Comparison of ENCODE assay signal across 4 worm cellular contexts in the genomic region with DNA sequence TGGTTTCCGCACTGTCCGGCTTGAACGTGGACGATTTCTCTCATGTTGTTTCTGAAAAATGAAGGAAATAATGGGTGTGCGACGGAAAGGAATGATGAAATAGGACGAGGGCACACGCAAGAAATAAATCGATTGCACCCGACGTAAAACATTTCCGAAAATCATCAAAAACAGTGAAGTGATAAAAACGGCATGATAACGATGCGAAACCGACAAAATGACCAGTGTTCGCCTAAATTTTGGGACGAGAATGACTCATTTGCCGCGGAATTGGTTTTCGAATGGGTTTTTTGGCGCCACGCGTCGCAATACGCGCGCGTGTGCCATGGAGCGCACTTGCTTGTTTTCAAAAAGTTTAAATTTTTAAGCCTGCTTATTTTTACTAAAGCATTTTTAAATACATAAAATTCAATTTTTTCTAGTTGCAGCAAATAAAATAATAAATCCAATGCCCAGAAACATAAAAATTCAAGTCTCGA.
TF ChIP-seq lines count a peak whose summit lies in the region.

tbb-1 (minus strand) TSS at position 51 of the 479 bp plus-strand sequence.
rib-2 (plus strand) TSS at position 429 of the 479 bp plus-strand sequence.

TF ChIP-seq in whole organism, L1 larva, 84 proteins besides CTCF, POLR2A, EP300 and RAD21 (continued from another document):
- TF ChIP-seq nhr-47 (tag; optimal IDR thresholded peaks at IDR 0.05; lab: Kevin White, UChicago) (peak; percentile 56), nhr-90 (tag; optimal IDR thresholded peaks at IDR 0.05; lab: Kevin White, UChicago; ENCODE audit: poor library complexity) (peak; percentile 34), pqm-1 (tag; optimal IDR thresholded peaks at IDR 0.05; lab: Kevin White, UChicago) (peak; percentile 22), mep-1 (tag; optimal IDR thresholded peaks at IDR 0.05; lab: Kevin White, UChicago) (peak; percentile 78), ceh-63 (GFP tag; optimal IDR thresholded peaks at IDR 0.05; lab: Kevin White, UChicago) (no peak), unc-130 (tag; optimal IDR thresholded peaks at IDR 0.05; lab: Kevin White, UChicago) (peak; percentile 72), ceh-82 (tag; optimal IDR thresholded peaks at IDR 0.05; lab: Kevin White, UChicago) (peak; percentile 30 to 78 (median 45)), mef-2 (tag; optimal IDR thresholded peaks at IDR 0.05; lab: Kevin White, UChicago) (no peak), aha-1 (tag; optimal IDR thresholded peaks at IDR 0.05; lab: Kevin White, UChicago) (no peak), dpl-1 (GFP tag; optimal IDR thresholded peaks at IDR 0.05; lab: Kevin White, UChicago) (peak; percentile 85 to 91 (median 86)), skn-1 (tag; optimal IDR thresholded peaks at IDR 0.05; lab: Kevin White, UChicago) (peak; percentile 71), F16B12.6 (tag; optimal IDR thresholded peaks at IDR 0.05; lab: Kevin White, UChicago) (peak; percentile 72), efl-1 (optimal IDR thresholded peaks at IDR 0.05; lab: Kevin White, UChicago) (peak; percentile 81 to 86), efl-1 (GFP tag; optimal IDR thresholded peaks at IDR 0.05 in 1 of 2; lab: Kevin White, UChicago) (peak; percentile 84 to 98), elt-3 (tag; optimal IDR thresholded peaks at IDR 0.05; lab: Kevin White, UChicago) (peak in 2 of 6 experiments; percentile 44 to 62)

TF ChIP-seq in whole organism, L3 larva, 47 proteins besides CTCF, POLR2A, EP300 and RAD21 (continued from another document):
- TF ChIP-seq ceh-28 (tag; optimal IDR thresholded peaks at IDR 0.05; lab: Kevin White, UChicago) = peak; percentile 73
- no peak for TF ChIP-seq nhr-12 (tag; optimal IDR thresholded peaks at IDR 0.05; lab: Kevin White, UChicago)
- TF ChIP-seq nhr-28 (tag; optimal IDR thresholded peaks at IDR 0.05; lab: Kevin White, UChicago) = no peak
- peak; percentile 43 for TF ChIP-seq skn-1 (tag; optimal IDR thresholded peaks at IDR 0.05; lab: Kevin White, UChicago)
- TF ChIP-seq ceh-82 (tag; optimal IDR thresholded peaks at IDR 0.05; lab: Kevin White, UChicago) = no peak
- TF ChIP-seq lin-15B (tag; optimal IDR thresholded peaks at IDR 0.05; lab: Kevin White, UChicago) = peak; percentile 93

TF ChIP-seq in whole organism, L4 larva, 104 proteins besides CTCF, POLR2A, EP300 and RAD21 (continued from another document and continues in another):
- peak; percentile 89 for TF ChIP-seq aha-1 (tag; lab: Kevin White, UChicago)
- no peak for TF ChIP-seq daf-12 (tag; optimal IDR thresholded peaks at IDR 0.05; lab: Kevin White, UChicago)
- peak; percentile 82 for TF ChIP-seq mes-2 (tag; optimal IDR thresholded peaks at IDR 0.05; lab: Kevin White, UChicago; ENCODE audit: poor library complexity, severe bottlenecking)
- TF ChIP-seq gei-8 (GFP tag; optimal IDR thresholded peaks at IDR 0.05; lab: Kevin White, UChicago) = no peak
- peak; percentile 16 for TF ChIP-seq nhr-11 (tag; optimal IDR thresholded peaks at IDR 0.05; lab: Kevin White, UChicago)
- TF ChIP-seq unc-62 (GFP tag; optimal IDR thresholded peaks at IDR 0.05 in 1 of 2; lab: Kevin White, UChicago) = peak in 1 of 2 experiments; percentile 20
- TF ChIP-seq unc-62 (tag; optimal IDR thresholded peaks at IDR 0.05; lab: Kevin White, UChicago) = no peak
- TF ChIP-seq fkh-10 (GFP tag; optimal IDR thresholded peaks at IDR 0.05; lab: Kevin White, UChicago) = no peak
- TF ChIP-seq nhr-77 (tag; optimal IDR thresholded peaks at IDR 0.05; lab: Kevin White, UChicago) = peak; percentile 92
- TF ChIP-seq mxl-3 (GFP tag; optimal IDR thresholded peaks at IDR 0.05; lab: Kevin White, UChicago) = peak; percentile 90
- TF ChIP-seq T20F7.1 (GFP tag; optimal IDR thresholded peaks at IDR 0.05; lab: Kevin White, UChicago) = no peak
- no peak for TF ChIP-seq nhr-111 (GFP tag; optimal IDR thresholded peaks at IDR 0.05; lab: Kevin White, UChicago)
- peak; percentile 13 for TF ChIP-seq zfp-2 (tag; optimal IDR thresholded peaks at IDR 0.05; lab: Kevin White, UChicago)
- no peak for TF ChIP-seq duxl-1 (tag; optimal IDR thresholded peaks at IDR 0.05; lab: Kevin White, UChicago; ENCODE audit: poor library complexity)
- TF ChIP-seq lsy-2 (tag; optimal IDR thresholded peaks at IDR 0.05; lab: Kevin White, UChicago) = peak in 1 of 2 experiments; percentile 87
- peak; percentile 39 for TF ChIP-seq jun-1 (tag; optimal IDR thresholded peaks at IDR 0.05; lab: Kevin White, UChicago)
- TF ChIP-seq Y5F2A.4 (GFP tag; optimal IDR thresholded peaks at IDR 0.05; lab: Kevin White, UChicago) = no peak
- TF ChIP-seq ceh-44 (GFP tag; IDR thresholded peaks at IDR 0.05; lab: Robert Waterston, UW) = 0 out of 2 replicates have a peak, but pooled peaks have one; percentile 27
- TF ChIP-seq saeg-2 (GFP tag; IDR thresholded peaks at IDR 0.05; lab: Robert Waterston, UW) = no peak
- TF ChIP-seq F10B5.3 (tag; optimal IDR thresholded peaks at IDR 0.05; lab: Kevin White, UChicago) = no peak
- no peak for TF ChIP-seq ceh-62 (tag; optimal IDR thresholded peaks at IDR 0.05; lab: Kevin White, UChicago)
- no peak for TF ChIP-seq Y105C5A.15 (GFP tag; IDR thresholded peaks at IDR 0.05; lab: Robert Waterston, UW)
- TF ChIP-seq skn-1 (tag; optimal IDR thresholded peaks at IDR 0.05; lab: Kevin White, UChicago) = no peak
- TF ChIP-seq ZK337.2 (GFP tag; IDR thresholded peaks at IDR 0.05; lab: Robert Waterston, UW) = no peak
- peak; percentile 85 for TF ChIP-seq nhr-28 (tag; optimal IDR thresholded peaks at IDR 0.05; lab: Kevin White, UChicago)
- TF ChIP-seq lin-29 (GFP tag; IDR thresholded peaks at IDR 0.05; lab: Robert Waterston, UW) = no peak
- no peak for TF ChIP-seq egl-43 (GFP tag; IDR thresholded peaks at IDR 0.05; lab: Robert Waterston, UW)
- peak; percentile 29 to 88 for TF ChIP-seq mdl-1 (tag; optimal IDR thresholded peaks at IDR 0.05; lab: Kevin White, UChicago)
- no peak for TF ChIP-seq tag-97 (GFP tag; IDR thresholded peaks at IDR 0.05; lab: Robert Waterston, UW)
- TF ChIP-seq set-16 (GFP tag; IDR thresholded peaks at IDR 0.05; lab: Robert Waterston, UW) = no peak; the same call in 1 of the 2 replicates
- no peak for TF ChIP-seq R02D3.7 (tag; optimal IDR thresholded peaks at IDR 0.05; lab: Kevin White, UChicago)
- TF ChIP-seq sdz-12 (GFP tag; optimal IDR thresholded peaks at IDR 0.05; lab: Kevin White, UChicago) = no peak
- no peak for TF ChIP-seq lin-39 (tag; optimal IDR thresholded peaks at IDR 0.05; lab: Kevin White, UChicago)
- TF ChIP-seq lir-3 (tag; optimal IDR thresholded peaks at IDR 0.05; lab: Kevin White, UChicago) = no peak
- peak; percentile 86 for TF ChIP-seq mep-1 (tag; optimal IDR thresholded peaks at IDR 0.05; lab: Kevin White, UChicago)
- TF ChIP-seq unc-130 (GFP tag; optimal IDR thresholded peaks at IDR 0.05; lab: Kevin White, UChicago) = peak; percentile 95
- TF ChIP-seq pqm-1 (tag; optimal IDR thresholded peaks at IDR 0.05; lab: Kevin White, UChicago) = peak; percentile 86
- peak; percentile 77 for TF ChIP-seq arid-1 (GFP tag; conservative IDR thresholded peaks at IDR 0.05; lab: Robert Waterston, UW)
- TF ChIP-seq lin-15B (tag; optimal IDR thresholded peaks at IDR 0.05; lab: Kevin White, UChicago) = peak; percentile 24
- peak; percentile 96 for TF ChIP-seq hlh-11 (tag; optimal IDR thresholded peaks at IDR 0.05; lab: Kevin White, UChicago)
- TF ChIP-seq dpl-1 (GFP tag; optimal IDR thresholded peaks at IDR 0.05; lab: Kevin White, UChicago) = peak; percentile 91
- 0 out of 2 replicates have a peak, but pooled peaks have one; percentile 48 for TF ChIP-seq snpc-1.2 (GFP tag; IDR thresholded peaks at IDR 0.05; lab: Robert Waterston, UW)
- TF ChIP-seq Y48G9A.11 (GFP tag; IDR thresholded peaks at IDR 0.05; lab: Robert Waterston, UW) = peak; percentile 88
- TF ChIP-seq F26F4.8 (GFP tag; conservative IDR thresholded peaks at IDR 0.05; lab: Robert Waterston, UW) = no peak
- TF ChIP-seq nhr-237 (tag; optimal IDR thresholded peaks at IDR 0.05; lab: Kevin White, UChicago) = no peak
- peak; percentile 93 for TF ChIP-seq lin-13 (GFP tag; optimal IDR thresholded peaks at IDR 0.05; lab: Kevin White, UChicago)
- 0 out of 2 replicates have a peak, but pooled peaks have one; percentile 27 for TF ChIP-seq F44E2.7 (GFP tag; IDR thresholded peaks at IDR 0.05; lab: Robert Waterston, UW)
- TF ChIP-seq madf-5 (GFP tag; IDR thresholded peaks at IDR 0.05; lab: Robert Waterston, UW) = no peak
- TF ChIP-seq ztf-11 (tag; optimal IDR thresholded peaks at IDR 0.05; lab: Kevin White, UChicago) = no peak
- peak; percentile 76 for TF ChIP-seq nhr-102 (tag; optimal IDR thresholded peaks at IDR 0.05; lab: Kevin White, UChicago)
- no peak for TF ChIP-seq daf-8 (GFP tag; IDR thresholded peaks at IDR 0.05; lab: Robert Waterston, UW)
- peak; percentile 99 for TF ChIP-seq lin-38 (GFP tag; IDR thresholded peaks at IDR 0.05; lab: Robert Waterston, UW)
- peak; percentile 65 for TF ChIP-seq T26A8.4 (GFP tag; IDR thresholded peaks at IDR 0.05; lab: Robert Waterston, UW)

TF ChIP-seq in whole organism, young adult, 124 proteins besides CTCF, POLR2A, EP300 and RAD21 (continued from another document and continues in another):
- TF ChIP-seq dpff-1 (tag; optimal IDR thresholded peaks at IDR 0.05; lab: Kevin White, UChicago) (no peak), F37B4.10 (GFP tag; IDR thresholded peaks at IDR 0.05; lab: Robert Waterston, UW) (0 out of 2 replicates have a peak, but pooled peaks have one; percentile 77), hsf-1 (GFP tag; IDR thresholded peaks at IDR 0.05; lab: Robert Waterston, UW) (peak; percentile 95), unc-130 (GFP tag; optimal IDR thresholded peaks at IDR 0.05; lab: Kevin White, UChicago) (peak; percentile 96), chd-7 (tag; optimal IDR thresholded peaks at IDR 0.05; lab: Kevin White, UChicago) (peak; percentile 1), atf-7 (tag; optimal IDR thresholded peaks at IDR 0.05; lab: Kevin White, UChicago) (peak; percentile 29), dpl-1 (GFP tag; optimal IDR thresholded peaks at IDR 0.05; lab: Kevin White, UChicago) (peak; percentile 99), nhr-120 (GFP tag; IDR thresholded peaks at IDR 0.05; lab: Robert Waterston, UW) (no peak), ztf-3 (GFP tag; optimal IDR thresholded peaks at IDR 0.05; lab: Kevin White, UChicago) (no peak), attf-5 (GFP tag; optimal IDR thresholded peaks at IDR 0.05; lab: Kevin White, UChicago) (peak; percentile 99), F52B5.7 (tag; optimal IDR thresholded peaks at IDR 0.05; lab: Kevin White, UChicago) (peak; percentile 44), C06A6.2 (GFP tag; conservative IDR thresholded peaks at IDR 0.05; lab: Robert Waterston, UW) (peak; percentile 47; the same call in 1 of the 2 replicates), D2030.7 (GFP tag; IDR thresholded peaks at IDR 0.05; lab: Robert Waterston, UW) (peak; percentile 99), C17E4.6 (GFP tag; IDR thresholded peaks at IDR 0.05; lab: Robert Waterston, UW) (peak; percentile 95), lin-40 (tag; optimal IDR thresholded peaks at IDR 0.05; lab: Kevin White, UChicago) (peak; percentile 68), ekl-4 (GFP tag; IDR thresholded peaks at IDR 0.05; lab: Robert Waterston, UW) (peak; percentile 96), hmg-20 (GFP tag; IDR thresholded peaks at IDR 0.05; lab: Robert Waterston, UW) (peak; percentile 57; the same call in 1 of the 2 replicates), gei-17 (GFP tag; optimal IDR thresholded peaks at IDR 0.05; lab: Kevin White, UChicago) (no peak), hrde-1 (tag; optimal IDR thresholded peaks at IDR 0.05; lab: Kevin White, UChicago; ENCODE audit: borderline replicate concordance) (peak; percentile 87), B0336.3 (GFP tag; IDR thresholded peaks at IDR 0.05; lab: Robert Waterston, UW) (peak; percentile 98), ztf-22 (GFP tag; optimal IDR thresholded peaks at IDR 0.05; lab: Kevin White, UChicago) (peak; percentile 69), zfh-2 (GFP tag; conservative IDR thresholded peaks at IDR 0.05; lab: Robert Waterston, UW) (peak; percentile 44; the same call in 1 of the 2 replicates), aptf-2 (GFP tag; conservative IDR thresholded peaks at IDR 0.05; lab: Robert Waterston, UW) (peak; percentile 84), ceh-91 (GFP tag; IDR thresholded peaks at IDR 0.05; lab: Robert Waterston, UW) (peak; percentile 100), ccch-3 (GFP tag; optimal IDR thresholded peaks at IDR 0.05; lab: Kevin White, UChicago) (no peak), mel-28 (tag; optimal IDR thresholded peaks at IDR 0.05; lab: Kevin White, UChicago; ENCODE audit: borderline replicate concordance) (no peak), cebp-1 (GFP tag; IDR thresholded peaks at IDR 0.05; lab: Robert Waterston, UW) (peak; percentile 85), cebp-1 (tag; optimal IDR thresholded peaks at IDR 0.05; lab: Kevin White, UChicago) (peak; percentile 93), ztf-26 (tag; optimal IDR thresholded peaks at IDR 0.05; lab: Kevin White, UChicago) (peak; percentile 54), T07F8.4 (tag; optimal IDR thresholded peaks at IDR 0.05; lab: Kevin White, UChicago) (no peak), F55B11.4 (tag; optimal IDR thresholded peaks at IDR 0.05; lab: Kevin White, UChicago; ENCODE audit: borderline replicate concordance, insufficient read depth) (no peak), athp-1 (tag; optimal IDR thresholded peaks at IDR 0.05; lab: Kevin White, UChicago) (peak; percentile 97), F22D6.2 (tag; optimal IDR thresholded peaks at IDR 0.05; lab: Kevin White, UChicago) (no peak), dox-1 (GFP tag; IDR thresholded peaks at IDR 0.05; lab: Robert Waterston, UW) (peak; percentile 99), ztf-28 (GFP tag; IDR thresholded peaks at IDR 0.05; lab: Robert Waterston, UW) (peak; percentile 93), attf-6 (GFP tag; IDR thresholded peaks at IDR 0.05; lab: Robert Waterston, UW) (peak; percentile 87), F57C9.4 (tag; optimal IDR thresholded peaks at IDR 0.05; lab: Kevin White, UChicago) (no peak), nfyb-1 (GFP tag; IDR thresholded peaks at IDR 0.05; lab: Robert Waterston, UW) (peak; percentile 91), lsy-27 (tag; optimal IDR thresholded peaks at IDR 0.05; lab: Kevin White, UChicago; ENCODE audit: borderline replicate concordance, insufficient read depth) (no peak), egrh-3 (GFP tag; IDR thresholded peaks at IDR 0.05; lab: Robert Waterston, UW) (peak; percentile 46; the same call in 1 of the 2 replicates), tbx-9 (tag; optimal IDR thresholded peaks at IDR 0.05; lab: Kevin White, UChicago; ENCODE audit: borderline replicate concordance) (no peak), nhr-90 (tag; optimal IDR thresholded peaks at IDR 0.05; lab: Kevin White, UChicago) (peak; percentile 82), lag-1 (GFP tag; IDR thresholded peaks at IDR 0.05; lab: Robert Waterston, UW) (no peak), B0019.2 (GFP tag; conservative IDR thresholded peaks at IDR 0.05; lab: Robert Waterston, UW) (peak; percentile 97), zim-3 (tag; optimal IDR thresholded peaks at IDR 0.05; lab: Kevin White, UChicago) (no peak), ets-4 (GFP tag; optimal IDR thresholded peaks at IDR 0.05; lab: Kevin White, UChicago) (peak; percentile 85), hmg-1.2 (GFP tag; IDR thresholded peaks at IDR 0.05; lab: Robert Waterston, UW) (peak; percentile 86), ceh-58 (GFP tag; IDR thresholded peaks at IDR 0.05; lab: Robert Waterston, UW) (no peak), ama-1 (optimal IDR thresholded peaks at IDR 0.05; lab: Kevin White, UChicago) (no peak), ama-1 (GFP tag; optimal IDR thresholded peaks at IDR 0.05; lab: Kevin White, UChicago) (no peak), nhr-80 (tag; optimal IDR thresholded peaks at IDR 0.05; lab: Kevin White, UChicago) (peak; percentile 99), rpc-1 (optimal IDR thresholded peaks at IDR 0.05; lab: Kevin White, UChicago) (no peak), rpc-1 (tag; optimal IDR thresholded peaks at IDR 0.05; lab: Kevin White, UChicago) (no peak), fkh-3 (tag; optimal IDR thresholded peaks at IDR 0.05; lab: Kevin White, UChicago) (no peak), lin-26 (GFP tag; IDR thresholded peaks at IDR 0.05; lab: Robert Waterston, UW) (peak; percentile 77), lin-35 (GFP tag; optimal IDR thresholded peaks at IDR 0.05; lab: Kevin White, UChicago) (peak; percentile 15 to 88 (median 87)), lin-54 (GFP tag; optimal IDR thresholded peaks at IDR 0.05; lab: Kevin White, UChicago) (peak; percentile 99), lir-1 (GFP tag; conservative IDR thresholded peaks at IDR 0.05; lab: Robert Waterston, UW) (peak; percentile 85), egl-18 (GFP tag; IDR thresholded peaks at IDR 0.05; lab: Robert Waterston, UW) (no peak)
